Fruit fly (Drosophila melanogaster): ENCODE results near the gene CG6144.

Gene CG6144

DNA sequence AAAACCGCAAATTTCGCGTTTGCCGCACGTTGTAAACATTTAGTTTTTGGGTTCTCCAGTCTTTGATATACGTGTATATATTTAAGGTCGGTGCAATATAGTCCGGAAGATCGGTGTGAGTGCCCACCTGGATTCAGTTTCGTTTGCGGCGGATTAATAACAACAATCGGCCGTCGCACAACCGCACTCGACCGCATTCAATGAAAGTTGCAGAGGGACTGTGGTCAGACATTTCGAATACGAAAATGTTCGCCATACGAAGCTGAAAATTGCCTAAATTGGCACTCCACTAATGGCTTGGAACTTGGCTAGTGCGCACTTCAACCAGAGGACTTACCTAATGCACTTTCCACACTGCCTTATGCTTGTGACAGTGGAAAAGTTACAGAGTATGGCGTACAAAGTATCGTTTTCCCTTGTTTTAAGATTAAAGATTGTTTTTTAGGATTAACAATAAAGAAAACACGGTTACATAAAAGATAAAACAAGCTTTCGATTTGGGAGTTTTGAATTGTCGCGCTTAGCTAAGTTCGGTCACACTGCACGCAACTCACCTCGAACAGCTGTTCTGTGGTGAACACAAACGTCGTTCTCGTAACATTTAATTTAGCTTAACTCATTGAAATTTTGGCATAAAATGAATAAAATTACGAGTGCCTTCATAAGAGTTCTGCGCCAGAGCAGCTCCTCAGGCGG lies 18.2 kb downstream of the CG6144 start, which contains the start of the genes Myo31DF and CG6094 (continued):
- TF ChIP-seq danr (GFP tag; IDR thresholded peaks at IDR 0.05) (no peak), CG11504 (tag; optimal IDR thresholded peaks at IDR 0.05) (peak; percentile 78), croc (GFP tag; conservative IDR thresholded peaks at IDR 0.05) (0 out of 3 replicates have a peak, but pooled peaks have one; percentile 13), CG16813 (GFP tag; IDR thresholded peaks at IDR 0.05; ENCODE audit: partially characterized antibody) (no peak), HmgD (GFP tag; optimal IDR thresholded peaks at IDR 0.05) (peak; percentile 56), Dip3 (GFP tag; optimal IDR thresholded peaks at IDR 0.05) (no peak), Nf-YB (GFP tag; optimal IDR thresholded peaks at IDR 0.05) (no peak), tup (GFP tag; optimal IDR thresholded peaks at IDR 0.05) (no peak), NC2β (GFP tag; optimal IDR thresholded peaks at IDR 0.05) (peak; percentile 39), tio (GFP tag; optimal IDR thresholded peaks at IDR 0.05) (no peak), knrl (GFP tag; IDR thresholded peaks at IDR 0.05; ENCODE audit: partially characterized antibody) (peak; percentile 57; the same call in 1 of the 3 replicates), Hmx (GFP tag; optimal IDR thresholded peaks at IDR 0.05) (no peak), amos (GFP tag; IDR thresholded peaks at IDR 0.05; ENCODE audit: partially characterized antibody) (peak; percentile 57; the same call in 1 of the 2 replicates), klu (GFP tag; IDR thresholded peaks at IDR 0.05) (no peak), CG17328 (GFP tag; IDR thresholded peaks at IDR 0.05) (0 out of 2 replicates have a peak, but pooled peaks have one; percentile 29), B-H2 (GFP tag; optimal IDR thresholded peaks at IDR 0.05) (peak; percentile 55), D19A (tag; optimal IDR thresholded peaks at IDR 0.05) (no peak), ato (GFP tag; IDR thresholded peaks at IDR 0.05; ENCODE audit: partially characterized antibody) (peak; percentile 64; the same call in 1 of the 2 replicates), ham (GFP tag; IDR thresholded peaks at IDR 0.05) (no peak), zf30C (GFP tag; optimal IDR thresholded peaks at IDR 0.05) (no peak), pnt (GFP tag; optimal IDR thresholded peaks at IDR 0.05) (peak; percentile 7), gcm (GFP tag; optimal IDR thresholded peaks at IDR 0.05) (no peak), CG11085 (GFP tag; IDR thresholded peaks at IDR 0.05) (no peak), Dbx (GFP tag; IDR thresholded peaks at IDR 0.05) (peak; percentile 80; the same call in 2 of the 3 replicates), Neu2 (GFP tag; optimal IDR thresholded peaks at IDR 0.05; ENCODE audit: borderline replicate concordance) (no peak), CG2678 (tag; optimal IDR thresholded peaks at IDR 0.05) (peak; percentile 49), salm (tag; optimal IDR thresholded peaks at IDR 0.05) (peak; percentile 1), tap (tag; optimal IDR thresholded peaks at IDR 0.05) (no peak), Sox102F (GFP tag; optimal IDR thresholded peaks at IDR 0.05) (no peak), Dref (GFP tag; IDR thresholded peaks at IDR 0.05) (no peak; the same call in none of the 2 replicates), CG9215 (GFP tag; IDR thresholded peaks at IDR 0.05) (no peak; the same call in 1 of the 2 replicates), Trl (optimal IDR thresholded peaks at IDR 0.05) (no peak), Trl (GFP tag; optimal IDR thresholded peaks at IDR 0.05) (no peak), CG31365 (tag; optimal IDR thresholded peaks at IDR 0.05) (no peak), Awh (GFP tag; IDR thresholded peaks at IDR 0.05) (peak; percentile 43; the same call in 1 of the 2 replicates), Sin3A (optimal IDR thresholded peaks at IDR 0.05) (peak; percentile 98), CG15479 (GFP tag; optimal IDR thresholded peaks at IDR 0.05) (no peak), CG1832 (GFP tag; optimal IDR thresholded peaks at IDR 0.05) (no peak), CG2116 (GFP tag; optimal IDR thresholded peaks at IDR 0.05) (peak; percentile 74), ara (GFP tag; IDR thresholded peaks at IDR 0.05) (no peak; the same call in 1 of the 2 replicates), bab2 (GFP tag; optimal IDR thresholded peaks at IDR 0.05) (peak; percentile 34), CG13296 (GFP tag; optimal IDR thresholded peaks at IDR 0.05) (peak; percentile 23), Mes4 (GFP tag; optimal IDR thresholded peaks at IDR 0.05) (peak; percentile 52), CG6175 (GFP tag; IDR thresholded peaks at IDR 0.05) (no peak), CG8924 (tag; optimal IDR thresholded peaks at IDR 0.05) (peak; percentile 9), fd102C (GFP tag; optimal IDR thresholded peaks at IDR 0.05) (peak; percentile 40), gce (GFP tag; IDR thresholded peaks at IDR 0.05) (no peak), CG1233 (GFP tag; optimal IDR thresholded peaks at IDR 0.05) (no peak), ERR (GFP tag; optimal IDR thresholded peaks at IDR 0.05) (peak; percentile 54), CG17829 (tag; optimal IDR thresholded peaks at IDR 0.05) (peak; percentile 45)

All from whole organism, embryonic.